Fruit fly (Drosophila melanogaster) whole organism, embryonic: ENCODE measurements around the gene kay.

ENCODE experiments used
- Antp ChIP-seq: fragments of 200-800 bp; sonication (Bioruptor generic); optimal IDR thresholded peaks from 3 replicates; lab custom pipeline; 2016; ENCODE audit warnings: missing biosample characterization, missing genetic modification characterization
- Asciz ChIP-seq: fragments of 200-800 bp; sonication (Bioruptor generic); optimal IDR thresholded peaks from 2 replicates; lab custom pipeline; 2017; ENCODE audit warnings: missing biosample characterization, mild to moderate bottlenecking, missing genetic modification characterization, missing genetic modification reagents
- CG10462 ChIP-seq: fragments of 200-800 bp; sonication (Bioruptor generic); optimal IDR thresholded peaks from 2 replicates; lab custom pipeline; 2016; ENCODE audit warnings: missing biosample characterization, missing genetic modification characterization
- CG10543 ChIP-seq: fragments of 200-800 bp; sonication (Bioruptor generic); optimal IDR thresholded peaks from 3 replicates; lab custom pipeline; 2017; ENCODE audit warnings: missing biosample characterization, mild to moderate bottlenecking, missing genetic modification characterization, moderate library complexity
- CG11085 ChIP-seq: fragments of 200-800 bp; sonication (Bioruptor generic); IDR thresholded peaks from 2 replicates; pipeline ENCODE4 v1.3.6; 2022; ENCODE audit warnings: missing biosample characterization, missing genetic modification characterization
- CG12299 ChIP-seq: fragments of 200-800 bp; sonication (Bioruptor generic); optimal IDR thresholded peaks from 2 replicates; lab custom pipeline; 2018; ENCODE audit warnings: missing biosample characterization, mild to moderate bottlenecking, missing genetic modification characterization
- CG12391 ChIP-seq: fragments of 200-800 bp; sonication (Bioruptor generic); optimal IDR thresholded peaks from 3 replicates; lab custom pipeline; 2018; ENCODE audit warnings: missing biosample characterization, mild to moderate bottlenecking, missing genetic modification characterization, moderate library complexity
- CG15011 ChIP-seq: fragments of 200-800 bp; sonication (Bioruptor generic); optimal IDR thresholded peaks from 3 replicates; lab custom pipeline; 2018; ENCODE audit warnings: missing biosample characterization, mild to moderate bottlenecking, missing genetic modification characterization
- CG15601 ChIP-seq: fragments of 200-800 bp; sonication (Bioruptor generic); optimal IDR thresholded peaks from 3 replicates; lab custom pipeline; 2019; ENCODE audit warnings: missing biosample characterization, mild to moderate bottlenecking, missing genetic modification characterization, moderate library complexity
- CG16779 ChIP-seq: fragments of 200-800 bp; sonication (Bioruptor generic); IDR thresholded peaks from 2 replicates; pipeline ENCODE4 v1.3.6; 2022; ENCODE audit warnings: missing biosample characterization, missing genetic modification characterization
- CG18764 ChIP-seq: fragments of 200-800 bp; sonication (Bioruptor generic); optimal IDR thresholded peaks from 3 replicates; lab custom pipeline; 2016; ENCODE audit warnings: missing biosample characterization, missing genetic modification characterization
- CG31224 ChIP-seq: fragments of 200-800 bp; sonication (Bioruptor generic); IDR thresholded peaks from 2 replicates; pipeline ENCODE4 v1.3.6; 2022; ENCODE audit warnings: missing biosample characterization, missing genetic modification characterization
- CG32772 ChIP-seq: fragments of 200-800 bp; sonication (Bioruptor generic); IDR thresholded peaks from 2 replicates; pipeline ENCODE4 v1.3.6; 2022; ENCODE audit warnings: missing biosample characterization, missing genetic modification characterization
- CG34422 ChIP-seq: fragments of 200-800 bp; sonication (Bioruptor generic); IDR thresholded peaks from 3 replicates; pipeline ENCODE4 v1.3.6; 2022; ENCODE audit warnings: missing biosample characterization, missing genetic modification characterization
- CG43689 ChIP-seq: fragments of 200-800 bp; sonication (Bioruptor generic); IDR thresholded peaks from 2 replicates; pipeline ENCODE4 v1.3.6; 2022; ENCODE audit warnings: missing biosample characterization, missing genetic modification characterization
- CG5953 ChIP-seq: fragments of 200-800 bp; sonication (Bioruptor generic); IDR thresholded peaks from 2 replicates; pipeline ENCODE4 v1.3.6; 2022; ENCODE audit warnings: missing biosample characterization, missing genetic modification characterization
- CG7786 ChIP-seq: fragments of 200-800 bp; sonication (Bioruptor generic); optimal IDR thresholded peaks from 2 replicates; lab custom pipeline; 2016; ENCODE audit warnings: missing biosample characterization, missing genetic modification characterization
- CG8281 ChIP-seq: fragments of 200-800 bp; sonication (Bioruptor generic); optimal IDR thresholded peaks from 2 replicates; lab custom pipeline; 2018; ENCODE audit warnings: missing biosample characterization, mild to moderate bottlenecking, missing genetic modification characterization, moderate library complexity
- CG9876 ChIP-seq: fragments of 200-800 bp; sonication (Bioruptor generic); optimal IDR thresholded peaks from 2 replicates; lab custom pipeline; 2016; ENCODE audit warnings: missing biosample characterization, missing genetic modification characterization
- CHES-1-like ChIP-seq: fragments of 200-800 bp; sonication (Bioruptor generic); optimal IDR thresholded peaks from 2 replicates; lab custom pipeline; 2016; ENCODE audit warnings: missing biosample characterization, missing genetic modification characterization
- D19B ChIP-seq: fragments of 200-800 bp; sonication (Bioruptor generic); optimal IDR thresholded peaks from 2 replicates; lab custom pipeline; 2017; ENCODE audit warnings: missing biosample characterization, mild to moderate bottlenecking, missing genetic modification characterization
- Dad ChIP-seq: fragments of 200-800 bp; sonication (Bioruptor generic); optimal IDR thresholded peaks from 3 replicates; lab custom pipeline; 2016; ENCODE audit warnings: missing biosample characterization, missing genetic modification characterization
- Dek ChIP-seq: fragments of 200-800 bp; sonication (Bioruptor generic); optimal IDR thresholded peaks from 3 replicates; lab custom pipeline; 2019; ENCODE audit warnings: missing biosample characterization, mild to moderate bottlenecking, missing genetic modification characterization, moderate library complexity
- Dfd ChIP-seq, 2 experiments: fragments of >200 bp; optimal IDR thresholded peaks; 2 replicates each; lab custom pipeline; 2017; ENCODE audit warnings: missing biosample characterization in 2 of 2, missing genetic modification characterization in 2 of 2
- Fer2 ChIP-seq: fragments of 200-800 bp; sonication (Bioruptor generic); optimal IDR thresholded peaks from 2 replicates; lab custom pipeline; 2018; ENCODE audit warnings: missing biosample characterization, mild to moderate bottlenecking, missing genetic modification characterization, moderate library complexity
- GATAe ChIP-seq: fragments of 200-800 bp; sonication (Bioruptor generic); conservative IDR thresholded peaks from 2 replicates; pipeline ENCODE4 v1.3.6; 2022; ENCODE audit warnings: missing biosample characterization, missing genetic modification characterization
- Hr51 ChIP-seq, 2 experiments: fragments of 200-800 bp; sonication (Bioruptor generic); optimal IDR thresholded peaks; 2 replicates in 1 of 2; 3 replicates in 1 of 2; lab custom pipeline; 2016 to 2018; ENCODE audit warnings: missing biosample characterization in 2 of 2, missing genetic modification characterization in 2 of 2, mild to moderate bottlenecking in 1 of 2, moderate library complexity in 1 of 2
- Hr78 ChIP-seq, 2 experiments: fragments of 200-800 bp in 1 of 2; fragments of >200 bp in 1 of 2; sonication (Bioruptor generic) in 1 of 2; optimal IDR thresholded peaks; 2 replicates each; lab custom pipeline; 2017 to 2019; ENCODE audit warnings: missing biosample characterization in 2 of 2, missing genetic modification characterization in 2 of 2, mild to moderate bottlenecking in 1 of 2, moderate library complexity in 1 of 2
- Med ChIP-seq: fragments of 200-800 bp; sonication (Bioruptor generic); peaks from one replicate; lab custom pipeline; 2016; ENCODE audit warnings: missing biosample characterization, missing genetic modification characterization, mild to moderate bottlenecking, inconsistent platforms, moderate library complexity
- Pdp1 ChIP-seq, 2 experiments: fragments of 200-800 bp; sonication (Bioruptor generic); optimal IDR thresholded peaks; 3 replicates each; lab custom pipeline; 2016; ENCODE audit warnings: missing biosample characterization in 2 of 2, missing genetic modification characterization in 2 of 2, mild to moderate bottlenecking in 1 of 2, moderate library complexity in 1 of 2
- Ptx1 ChIP-seq: fragments of 200-800 bp; sonication (Bioruptor generic); IDR thresholded peaks from 2 replicates; pipeline ENCODE4 v1.3.6; 2022; ENCODE audit warnings: missing biosample characterization, missing genetic modification characterization
- Taf1 ChIP-seq: fragments of 200-800 bp; sonication (Bioruptor generic); IDR thresholded peaks from 2 replicates; pipeline ENCODE4 v1.3.6; 2022; ENCODE audit warnings: missing biosample characterization, missing genetic modification characterization
- YL-1 ChIP-seq: fragments of 200-800 bp; sonication (Bioruptor generic); optimal IDR thresholded peaks from 3 replicates; lab custom pipeline; 2017; ENCODE audit warnings: missing biosample characterization, mild to moderate bottlenecking, missing genetic modification characterization
- ara ChIP-seq: fragments of 200-800 bp; sonication (Bioruptor generic); IDR thresholded peaks from 2 replicates; pipeline ENCODE4 v1.3.6; 2022; ENCODE audit warnings: missing biosample characterization, missing genetic modification characterization
- da ChIP-seq: fragments of 200-800 bp; sonication (Bioruptor generic); optimal IDR thresholded peaks from 2 replicates; lab custom pipeline; 2016; ENCODE audit warnings: missing biosample characterization, missing genetic modification characterization
- dm ChIP-seq: fragments of 200-800 bp; sonication (Bioruptor generic); optimal IDR thresholded peaks from 3 replicates; lab custom pipeline; 2016; ENCODE audit warnings: missing biosample characterization, missing genetic modification characterization
- emc ChIP-seq: fragments of 200-800 bp; sonication (Bioruptor generic); optimal IDR thresholded peaks from 2 replicates; lab custom pipeline; 2016; ENCODE audit warnings: missing biosample characterization, missing genetic modification characterization
- gfzf ChIP-seq: fragments of 200-800 bp; sonication (Bioruptor generic); optimal IDR thresholded peaks from 2 replicates; lab custom pipeline; 2016; ENCODE audit warnings: missing biosample characterization, mild to moderate bottlenecking, missing genetic modification characterization, moderate library complexity
- grn ChIP-seq: fragments of 200-800 bp; sonication (Bioruptor generic); optimal IDR thresholded peaks from 3 replicates; lab custom pipeline; 2017; ENCODE audit warnings: missing biosample characterization, missing genetic modification characterization
- gsb-n ChIP-seq: fragments of 200-800 bp; sonication (Bioruptor generic); optimal IDR thresholded peaks from 3 replicates; lab custom pipeline; 2018; ENCODE audit warnings: missing biosample characterization, mild to moderate bottlenecking, missing genetic modification characterization
- ind ChIP-seq: fragments of 200-800 bp; sonication (Bioruptor generic); optimal IDR thresholded peaks from 3 replicates; lab custom pipeline; 2016; ENCODE audit warnings: missing biosample characterization, missing genetic modification characterization
- kah ChIP-seq: fragments of 200-800 bp; sonication (Bioruptor generic); optimal IDR thresholded peaks from 2 replicates; lab custom pipeline; 2018; ENCODE audit warnings: missing biosample characterization, mild to moderate bottlenecking, missing genetic modification characterization
- kni ChIP-seq: fragments of 200-800 bp; sonication (Bioruptor generic); optimal IDR thresholded peaks from 3 replicates; lab custom pipeline; 2017; ENCODE audit warnings: mild to moderate bottlenecking, missing biosample characterization, missing genetic modification reagents, missing genetic modification characterization
- lilli ChIP-seq: fragments of 200-800 bp; sonication (Bioruptor generic); optimal IDR thresholded peaks from 3 replicates; lab custom pipeline; 2016; ENCODE audit warnings: missing biosample characterization, missing genetic modification characterization
- luna ChIP-seq: fragments of 200-800 bp; sonication (Bioruptor generic); optimal IDR thresholded peaks from 2 replicates; lab custom pipeline; 2016; ENCODE audit warnings: missing biosample characterization, missing genetic modification characterization
- mam ChIP-seq: fragments of 200-800 bp; sonication (Bioruptor generic); optimal IDR thresholded peaks from 3 replicates; lab custom pipeline; 2016; ENCODE audit warnings: missing biosample characterization, missing genetic modification characterization
- nau ChIP-seq: fragments of 200-800 bp; sonication (Bioruptor generic); optimal IDR thresholded peaks from 3 replicates; lab custom pipeline; 2017; ENCODE audit warnings: missing biosample characterization, mild to moderate bottlenecking, missing genetic modification characterization, missing genetic modification reagents
- otp ChIP-seq: fragments of 200-800 bp; sonication (Bioruptor generic); IDR thresholded peaks from 3 replicates; pipeline ENCODE4, ENCODE4 v1.3.6; 2022; ENCODE audit warnings: missing biosample characterization, missing genetic modification characterization
- pb ChIP-seq: fragments of 200-800 bp; sonication (Bioruptor generic); optimal IDR thresholded peaks from 3 replicates; lab custom pipeline; 2016; ENCODE audit warnings: missing biosample characterization, missing genetic modification characterization
- sens ChIP-seq: fragments of 200-800 bp; sonication (Bioruptor generic); peaks from one replicate; lab custom pipeline; 2016; ENCODE audit warnings: missing biosample characterization, missing genetic modification characterization
- tna ChIP-seq: fragments of 200-800 bp; sonication (Bioruptor generic); IDR thresholded peaks from 2 replicates; pipeline ENCODE4 v1.3.6; 2022; ENCODE audit warnings: missing biosample characterization, missing genetic modification characterization; ENCODE audit not compliant: partially characterized antibody
- twi ChIP-seq: fragments of 200-800 bp; optimal IDR thresholded peaks from 2 replicates; lab custom pipeline; 2019; ENCODE audit warnings: missing biosample characterization, mild to moderate bottlenecking, missing genetic modification characterization, moderate library complexity

kay gene

dm6 chr3R:29781874-29782273, 16.1 kb downstream of the kay start (continued):
- TF ChIP-seq mam (GFP tag; lab: Kevin White, UChicago) (no peak), Taf1 (GFP tag; lab: Robert Waterston, UW) (no peak), YL-1 (GFP tag; lab: Kevin White, UChicago) (no peak), lilli (GFP tag; lab: Kevin White, UChicago) (no peak), grn (peak; percentile 58), CG16779 (GFP tag; lab: Robert Waterston, UW) (no peak), CG12299 (tag; lab: Kevin White, UChicago) (no peak), GATAe (GFP tag; lab: Robert Waterston, UW) (peak; percentile 20), CG15601 (tag; lab: Kevin White, UChicago) (peak; percentile 91), CG11085 (GFP tag; lab: Robert Waterston, UW) (no peak), dm (no peak), Ptx1 (GFP tag; lab: Robert Waterston, UW) (0 out of 2 replicates have a peak, but pooled peaks have one; percentile 24), D19B (GFP tag; lab: Kevin White, UChicago) (no peak), Dfd (GFP tag; optimal IDR thresholded peaks at IDR 0.05; lab: Kevin White, UChicago) (no peak), ind (GFP tag; lab: Kevin White, UChicago) (no peak), otp (GFP tag; lab: Robert Waterston, UW) (no peak), twi (peak; percentile 23), kni (GFP tag; lab: Kevin White, UChicago) (peak; percentile 24), CG10543 (GFP tag; lab: Kevin White, UChicago) (peak; percentile 62), luna (no peak), CG8281 (tag; lab: Kevin White, UChicago) (peak; percentile 72), Hr78 (GFP tag; optimal IDR thresholded peaks at IDR 0.05; lab: Kevin White, UChicago) (peak in 1 of 2 experiments; percentile 56), tna (no peak), CG43689 (GFP tag; lab: Robert Waterston, UW) (no peak), CG10462 (GFP tag; lab: Kevin White, UChicago) (no peak), CG9876 (GFP tag; lab: Kevin White, UChicago) (no peak), nau (GFP tag; lab: Kevin White, UChicago) (no peak), CG15011 (no peak), Fer2 (tag; lab: Kevin White, UChicago) (no peak), gsb-n (tag; lab: Kevin White, UChicago) (no peak), gfzf (GFP tag; lab: Kevin White, UChicago) (no peak), CG31224 (GFP tag; lab: Robert Waterston, UW) (no peak), ara (GFP tag; lab: Robert Waterston, UW) (0 out of 2 replicates have a peak, but pooled peaks have one; percentile 28), CG5953 (GFP tag; lab: Robert Waterston, UW) (no peak), kah (no peak), CG32772 (GFP tag; lab: Robert Waterston, UW) (peak; percentile 20; the same call in 1 of the 2 replicates), Asciz (no peak), emc (no peak), sens (GFP tag; lab: Kevin White, UChicago) (no peak), Antp (no peak), CG7786 (no peak), Pdp1 (GFP tag; optimal IDR thresholded peaks at IDR 0.05; lab: Kevin White, UChicago) (peak in 1 of 2 experiments; percentile 94), da (GFP tag; lab: Kevin White, UChicago) (no peak), CHES-1-like (GFP tag; lab: Kevin White, UChicago) (no peak), CG34422 (GFP tag; lab: Robert Waterston, UW) (no peak), Dad (GFP tag; lab: Kevin White, UChicago) (no peak), CG18764 (GFP tag; lab: Kevin White, UChicago) (no peak), pb (no peak), Med (GFP tag; lab: Kevin White, UChicago) (peak; percentile 86), CG12391 (tag; lab: Kevin White, UChicago) (no peak), Hr51 (GFP tag; optimal IDR thresholded peaks at IDR 0.05; lab: Kevin White, UChicago) (no peak), Dek (no peak)
